Worm (Caenorhabditis elegans): Measurements from ENCODE around the gene dlhd-1.

Gene dlhd-1

ce11 chrII:1191853-1192252, 19.9 kb upstream of the dlhd-1 start:
- TF ChIP-seq F49E8.2 (tag; optimal IDR thresholded peaks at IDR 0.05; ENCODE audit: borderline replicate concordance) (no peak), gei-8 (GFP tag; optimal IDR thresholded peaks at IDR 0.05) (no peak), madf-9 (GFP tag; conservative IDR thresholded peaks at IDR 0.05) (no peak), lim-7 (GFP tag; IDR thresholded peaks at IDR 0.05) (no peak), duxl-1 (tag; optimal IDR thresholded peaks at IDR 0.05; ENCODE audit: poor library complexity) (no peak), zfp-2 (tag; optimal IDR thresholded peaks at IDR 0.05) (no peak), D1046.2 (GFP tag; IDR thresholded peaks at IDR 0.05) (no peak), nhr-28 (tag; optimal IDR thresholded peaks at IDR 0.05) (peak; percentile 5), daf-16 (GFP tag; optimal IDR thresholded peaks at IDR 0.05) (no peak), daf-16 (tag; optimal IDR thresholded peaks at IDR 0.05) (peak; percentile 42), dmd-9 (GFP tag; IDR thresholded peaks at IDR 0.05) (no peak), dve-1 (tag; optimal IDR thresholded peaks at IDR 0.05; ENCODE audit: insufficient read depth) (peak; percentile 34), zfp-3 (GFP tag; conservative IDR thresholded peaks at IDR 0.05) (no peak), egl-27 (tag; optimal IDR thresholded peaks at IDR 0.05) (no peak), nhr-76 (tag; optimal IDR thresholded peaks at IDR 0.05) (no peak), unc-39 (tag; optimal IDR thresholded peaks at IDR 0.05) (no peak), hlh-30 (tag; optimal IDR thresholded peaks at IDR 0.05; ENCODE audit: insufficient read depth) (peak; percentile 4), lin-1 (GFP tag; IDR thresholded peaks at IDR 0.05) (no peak), lin-38 (GFP tag; IDR thresholded peaks at IDR 0.05) (no peak), unc-130 (GFP tag; optimal IDR thresholded peaks at IDR 0.05) (no peak), F10B5.3 (tag; optimal IDR thresholded peaks at IDR 0.05) (no peak)

- TF ChIP-seq nhr-11 (tag; optimal IDR thresholded peaks at IDR 0.05) (no peak), nhr-28 (tag; optimal IDR thresholded peaks at IDR 0.05) (peak; percentile 36), daf-16 (GFP tag; optimal IDR thresholded peaks at IDR 0.05) (no peak), daf-16 (tag; optimal IDR thresholded peaks at IDR 0.05) (peak; percentile 21), hlh-11 (tag; optimal IDR thresholded peaks at IDR 0.05) (peak; percentile 33), hlh-30 (tag; optimal IDR thresholded peaks at IDR 0.05; ENCODE audit: insufficient read depth) (peak; percentile 5)
Observed at ce11 chrII:1189652-1190051, 17.7 kb upstream of the dlhd-1 start.

DNA sequence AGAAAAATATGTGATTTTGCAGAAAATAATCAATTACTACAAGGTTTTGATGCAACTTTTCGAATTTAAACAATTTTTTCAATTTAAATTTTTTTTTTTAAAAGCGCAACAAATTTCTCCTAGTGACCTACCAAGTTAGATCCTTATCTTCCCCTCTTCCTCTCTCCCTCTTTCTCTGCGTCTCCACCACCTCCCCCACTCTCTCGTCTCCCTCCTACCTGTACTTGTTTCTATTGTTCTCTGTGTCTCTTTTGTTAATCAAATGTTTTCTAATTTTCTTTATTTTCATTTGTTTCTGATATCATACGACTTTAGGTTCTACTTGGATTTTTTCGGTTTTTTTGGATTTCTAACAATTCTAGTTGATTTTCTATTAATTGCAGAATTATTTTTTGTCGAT, 16.2 kb upstream of the dlhd-1 start:
- no peak for TF ChIP-seq nhr-42 (GFP tag; IDR thresholded peaks at IDR 0.05)
- TF ChIP-seq nhr-237 (tag; optimal IDR thresholded peaks at IDR 0.05), result no peak
- TF ChIP-seq rbr-2 (tag; optimal IDR thresholded peaks at IDR 0.05), result no peak
- TF ChIP-seq snpc-1.2 (GFP tag; IDR thresholded peaks at IDR 0.05), result no peak
- TF ChIP-seq nhr-41 (GFP tag; IDR thresholded peaks at IDR 0.05), result no peak
- no peak for TF ChIP-seq dmd-9 (GFP tag; IDR thresholded peaks at IDR 0.05)
- TF ChIP-seq nhr-28 (tag; optimal IDR thresholded peaks at IDR 0.05), result peak; percentile 34
- TF ChIP-seq tra-1 (GFP tag; IDR thresholded peaks at IDR 0.05), result no peak
- no peak for TF ChIP-seq nhr-10 (tag; optimal IDR thresholded peaks at IDR 0.05)
- TF ChIP-seq mes-2 (tag; optimal IDR thresholded peaks at IDR 0.05; ENCODE audit: poor library complexity, severe bottlenecking), result peak; percentile 54
- TF ChIP-seq dve-1 (tag; optimal IDR thresholded peaks at IDR 0.05; ENCODE audit: insufficient read depth), result peak; percentile 53
- no peak for TF ChIP-seq lir-3 (tag; optimal IDR thresholded peaks at IDR 0.05)
- TF ChIP-seq ceh-62 (tag; optimal IDR thresholded peaks at IDR 0.05), result no peak
- TF ChIP-seq hif-1 (tag; optimal IDR thresholded peaks at IDR 0.05), result no peak
- TF ChIP-seq mep-1 (tag; optimal IDR thresholded peaks at IDR 0.05), result peak; percentile 39
- no peak for TF ChIP-seq mdl-1 (tag; optimal IDR thresholded peaks at IDR 0.05)
- no peak for TF ChIP-seq ceh-32 (tag; optimal IDR thresholded peaks at IDR 0.05; ENCODE audit: poor library complexity)
- TF ChIP-seq egl-27 (tag; optimal IDR thresholded peaks at IDR 0.05), result no peak
- TF ChIP-seq spr-1 (tag; optimal IDR thresholded peaks at IDR 0.05), result no peak
- TF ChIP-seq daf-12 (tag; optimal IDR thresholded peaks at IDR 0.05), result no peak
- TF ChIP-seq daf-19 (GFP tag; conservative IDR thresholded peaks at IDR 0.05), result no peak
- TF ChIP-seq spr-3 (GFP tag; optimal IDR thresholded peaks at IDR 0.05), result no peak
- no peak for TF ChIP-seq F49E8.2 (tag; optimal IDR thresholded peaks at IDR 0.05; ENCODE audit: borderline replicate concordance)
- no peak for TF ChIP-seq daf-16 (GFP tag; optimal IDR thresholded peaks at IDR 0.05)
- TF ChIP-seq daf-16 (tag; optimal IDR thresholded peaks at IDR 0.05), result peak; percentile 62
- peak; percentile 23; the same call in 1 of the 2 replicates for TF ChIP-seq dmd-6 (GFP tag; IDR thresholded peaks at IDR 0.05)
- TF ChIP-seq ceh-44 (GFP tag; IDR thresholded peaks at IDR 0.05), result no peak
- no peak for TF ChIP-seq lin-39 (tag; optimal IDR thresholded peaks at IDR 0.05)
- TF ChIP-seq lin-1 (GFP tag; IDR thresholded peaks at IDR 0.05), result no peak
- TF ChIP-seq madf-9 (GFP tag; conservative IDR thresholded peaks at IDR 0.05), result no peak
